Worm (Caenorhabditis elegans): ENCODE measurements around the gene srg-69.

srg-69 gene

DNA sequence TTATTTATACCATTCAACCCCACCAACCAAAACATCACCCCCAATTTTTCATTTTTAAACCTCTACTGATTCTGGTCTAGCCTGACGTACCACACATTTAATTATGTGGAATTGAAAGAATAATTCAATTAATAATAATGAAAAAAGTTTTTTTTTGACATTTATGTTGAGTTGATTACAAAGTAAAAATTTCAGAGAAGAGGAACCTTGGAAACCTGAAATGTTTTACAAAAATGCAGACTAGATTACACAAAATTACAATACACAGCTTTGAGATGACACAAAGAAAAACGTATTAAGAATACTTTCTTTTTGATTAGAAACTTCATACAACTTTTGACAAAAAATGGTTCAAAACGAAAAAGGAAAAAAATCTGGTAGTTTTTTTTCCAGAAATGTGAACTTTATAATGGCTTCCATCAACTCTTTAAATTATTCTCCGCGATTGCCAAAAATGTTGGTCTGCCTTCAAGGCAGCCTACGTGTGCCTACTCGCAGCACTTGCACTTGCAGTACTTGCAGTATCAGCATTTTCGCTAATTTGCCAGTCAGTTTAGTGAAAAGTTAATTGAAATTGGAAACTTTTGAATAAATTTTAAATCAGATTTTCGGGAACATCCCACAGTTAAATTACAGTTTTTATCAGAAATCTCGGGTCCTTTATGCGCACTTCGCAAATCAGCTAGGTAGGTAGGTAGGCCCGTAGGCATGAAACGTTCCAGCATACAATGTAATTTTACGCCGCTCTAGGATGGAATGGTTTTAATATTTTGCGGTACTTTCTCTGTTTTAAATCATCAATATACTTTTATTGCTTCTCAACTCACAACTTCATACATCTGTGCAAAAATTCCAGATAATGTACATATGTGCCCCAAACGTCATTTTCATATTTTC, 14.6 kb upstream of the srg-69 start (continued):
- TF ChIP-seq unc-39 (tag; optimal IDR thresholded peaks at IDR 0.05) (no peak), ztf-11 (tag; optimal IDR thresholded peaks at IDR 0.05) (no peak), ceh-20 (GFP tag; IDR thresholded peaks at IDR 0.05) (0 out of 2 replicates have a peak, but pooled peaks have one; percentile 12), T26A8.4 (GFP tag; IDR thresholded peaks at IDR 0.05) (peak; percentile 58), pha-4 (GFP tag; IDR thresholded peaks at IDR 0.05) (peak; percentile 37; the same call in 1 of the 2 replicates), pha-4 (tag; optimal IDR thresholded peaks at IDR 0.05) (no peak), T20F7.1 (GFP tag; optimal IDR thresholded peaks at IDR 0.05) (peak; percentile 15), nhr-77 (tag; optimal IDR thresholded peaks at IDR 0.05) (peak; percentile 43), egl-43 (GFP tag; IDR thresholded peaks at IDR 0.05) (0 out of 2 replicates have a peak, but pooled peaks have one; percentile 43), mes-2 (tag; optimal IDR thresholded peaks at IDR 0.05; ENCODE audit: poor library complexity, severe bottlenecking) (peak; percentile 37), nhr-42 (GFP tag; IDR thresholded peaks at IDR 0.05) (no peak)

- TF ChIP-seq ces-1 (GFP tag; optimal IDR thresholded peaks at IDR 0.05) (no peak), hlh-30 (tag; optimal IDR thresholded peaks at IDR 0.05; ENCODE audit: insufficient read depth) (no peak), vab-7 (GFP tag; IDR thresholded peaks at IDR 0.05) (no peak), nhr-11 (tag; optimal IDR thresholded peaks at IDR 0.05) (no peak), snpc-4 (tag; optimal IDR thresholded peaks at IDR 0.05) (no peak), fkh-10 (GFP tag; optimal IDR thresholded peaks at IDR 0.05) (no peak), lin-29 (GFP tag; IDR thresholded peaks at IDR 0.05) (no peak), mxl-2 (GFP tag; conservative IDR thresholded peaks at IDR 0.05) (no peak), saeg-2 (GFP tag; IDR thresholded peaks at IDR 0.05) (no peak), cey-2 (tag; optimal IDR thresholded peaks at IDR 0.05; ENCODE audit: borderline replicate concordance, insufficient read depth) (no peak), ama-1 (optimal IDR thresholded peaks at IDR 0.05) (no peak), dpl-1 (GFP tag; optimal IDR thresholded peaks at IDR 0.05) (no peak), dmd-9 (GFP tag; IDR thresholded peaks at IDR 0.05) (no peak), T26A8.4 (GFP tag; IDR thresholded peaks at IDR 0.05) (no peak)
Measured at ce11 chrII:5341573-5341972, 13.9 kb upstream of the srg-69 start.

ce11 chrII:5342412-5342811, 13.1 kb upstream of the srg-69 start:
- TF ChIP-seq dmd-6 (GFP tag; IDR thresholded peaks at IDR 0.05) (no peak), aha-1 (tag) (peak; percentile 62), nhr-111 (GFP tag; optimal IDR thresholded peaks at IDR 0.05) (no peak), F49E8.2 (tag; optimal IDR thresholded peaks at IDR 0.05; ENCODE audit: borderline replicate concordance) (no peak), nhr-28 (tag; optimal IDR thresholded peaks at IDR 0.05) (no peak), daf-8 (GFP tag; IDR thresholded peaks at IDR 0.05) (no peak), hlh-11 (tag; optimal IDR thresholded peaks at IDR 0.05) (peak; percentile 35), daf-16 (GFP tag; optimal IDR thresholded peaks at IDR 0.05) (peak in 1 of 2 experiments; percentile 74), daf-16 (tag; optimal IDR thresholded peaks at IDR 0.05) (no peak), mxl-3 (GFP tag; optimal IDR thresholded peaks at IDR 0.05) (peak; percentile 21), fkh-10 (GFP tag; optimal IDR thresholded peaks at IDR 0.05) (no peak), lsy-2 (tag; optimal IDR thresholded peaks at IDR 0.05) (no peak), hlh-30 (tag; optimal IDR thresholded peaks at IDR 0.05; ENCODE audit: insufficient read depth) (peak; percentile 62)

- TF ChIP-seq tag-97 (GFP tag; IDR thresholded peaks at IDR 0.05) (no peak), spr-3 (GFP tag; optimal IDR thresholded peaks at IDR 0.05) (no peak), attf-4 (tag; optimal IDR thresholded peaks at IDR 0.05) (no peak), dmd-9 (GFP tag; IDR thresholded peaks at IDR 0.05) (no peak), dve-1 (tag; optimal IDR thresholded peaks at IDR 0.05; ENCODE audit: insufficient read depth) (no peak), ceh-28 (tag; optimal IDR thresholded peaks at IDR 0.05) (no peak), lin-39 (tag; optimal IDR thresholded peaks at IDR 0.05) (no peak), ctbp-1 (GFP tag; IDR thresholded peaks at IDR 0.05) (no peak), set-16 (GFP tag; IDR thresholded peaks at IDR 0.05) (no peak), nhr-102 (tag; optimal IDR thresholded peaks at IDR 0.05) (no peak), arid-1 (GFP tag; conservative IDR thresholded peaks at IDR 0.05) (no peak), F10B5.3 (tag; optimal IDR thresholded peaks at IDR 0.05) (no peak), madf-5 (GFP tag; IDR thresholded peaks at IDR 0.05) (no peak)
Measured at ce11 chrII:5344775-5345174, 10.7 kb upstream of the srg-69 start, which contains the start of gene F09E5.14. Gene F09E5.14 (minus strand): TSS chrII:5344875.
